Worm (Caenorhabditis elegans) whole organism, L4 larva: ENCODE data around the gene mrpl-11.
A peak's percentile ranks its signal among the peaks of the same experiment; 100 is the strongest.

ENCODE experiments used
- F10B5.3 ChIP-seq: sonication (generic microtip); optimal IDR thresholded peaks from 2 replicates; lab custom pipeline; 2016; ENCODE audit warnings: mild to moderate bottlenecking, missing genetic modification characterization, missing compliant biosample characterization
- F44E2.7 ChIP-seq: fragments of 200-800 bp; sonication (Bioruptor generic); IDR thresholded peaks from 2 replicates; pipeline ENCODE4 v2.1.2; 2022; ENCODE audit warnings: missing genetic modification characterization, missing compliant biosample characterization
- F49E8.2 ChIP-seq: sonication (generic microtip); optimal IDR thresholded peaks from 2 replicates; lab custom pipeline; 2016; ENCODE audit warnings: missing compliant biosample characterization, mild to moderate bottlenecking, missing genetic modification characterization, borderline replicate concordance
- R02D3.7 ChIP-seq: fragments of 150-350 bp; sonication (generic microtip); optimal IDR thresholded peaks from 3 replicates; lab custom pipeline; 2014; ENCODE audit warnings: missing biosample characterization, missing genetic modification characterization
- T20F7.1 ChIP-seq: fragments of 200-800 bp; sonication (Bioruptor generic); optimal IDR thresholded peaks from 2 replicates; lab custom pipeline; 2018; ENCODE audit warnings: mild to moderate bottlenecking, missing genetic modification characterization, missing compliant biosample characterization
- T26A8.4 ChIP-seq: fragments of 200-800 bp; sonication (Bioruptor generic); IDR thresholded peaks from 2 replicates; pipeline ENCODE4 v1.3.6; 2022; ENCODE audit warnings: missing genetic modification characterization, missing compliant biosample characterization
- Y5F2A.4 ChIP-seq: fragments of 200-800 bp; sonication (Bioruptor generic); optimal IDR thresholded peaks from 2 replicates; lab custom pipeline; 2018; ENCODE audit warnings: mild to moderate bottlenecking, missing genetic modification characterization, missing compliant biosample characterization
- ZK337.2 ChIP-seq: fragments of 200-800 bp; sonication (Bioruptor generic); IDR thresholded peaks from 2 replicates; pipeline ENCODE4 v1.3.6; 2022; ENCODE audit warnings: missing genetic modification reagents, missing genetic modification characterization, missing compliant biosample characterization
- aha-1 ChIP-seq: fragments of 150-350 bp; peaks from one replicate; lab custom pipeline; 2014; ENCODE audit warnings: missing biosample characterization, missing genetic modification characterization
- aly-2 ChIP-seq: sonication (generic microtip); optimal IDR thresholded peaks from 2 replicates; lab custom pipeline; 2018; ENCODE audit warnings: missing biosample characterization, missing genetic modification characterization
- arid-1 ChIP-seq: fragments of 200-800 bp; sonication (Bioruptor generic); conservative IDR thresholded peaks from 2 replicates; pipeline ENCODE4 v1.3.6; 2022; ENCODE audit warnings: missing genetic modification reagents, missing genetic modification characterization, missing compliant biosample characterization
- ceh-32 ChIP-seq: sonication (generic microtip); optimal IDR thresholded peaks from 2 replicates; lab custom pipeline; 2016; ENCODE audit warnings: mild to moderate bottlenecking, missing genetic modification characterization, missing compliant biosample characterization; ENCODE audit not compliant: poor library complexity
- ceh-44 ChIP-seq: fragments of 200-800 bp; sonication (Bioruptor generic); IDR thresholded peaks from 2 replicates; pipeline ENCODE4 v1.3.6; 2022; ENCODE audit warnings: missing genetic modification reagents, missing genetic modification characterization, missing compliant biosample characterization
- ceh-82 ChIP-seq: sonication (generic microtip); optimal IDR thresholded peaks from 2 replicates; lab custom pipeline; 2017; ENCODE audit warnings: missing biosample characterization, missing genetic modification characterization
- ces-1 ChIP-seq: fragments of 150-350 bp; sonication (generic microtip); optimal IDR thresholded peaks from 4 replicates; lab custom pipeline; 2014; ENCODE audit warnings: missing biosample characterization, missing genetic modification reagents, missing genetic modification characterization
- ctbp-1 ChIP-seq: fragments of 200-800 bp; sonication (Bioruptor generic); IDR thresholded peaks from 2 replicates; pipeline ENCODE4 v1.3.6; 2022; ENCODE audit warnings: missing genetic modification reagents, missing genetic modification characterization, missing compliant biosample characterization
- daf-12 ChIP-seq: fragments of 150-350 bp; optimal IDR thresholded peaks from 2 replicates; lab custom pipeline; 2014; ENCODE audit warnings: missing biosample characterization, missing genetic modification reagents, missing genetic modification characterization
- daf-16 ChIP-seq, 3 experiments: sonication (generic microtip); optimal IDR thresholded peaks; 2 replicates each; lab custom pipeline; 2016 to 2017; ENCODE audit warnings: missing genetic modification characterization in 3 of 3, missing genetic modification reagents in 3 of 3, mild to moderate bottlenecking in 2 of 3, missing compliant biosample characterization in 2 of 3, missing biosample characterization in 1 of 3, moderate library complexity in 1 of 3
- dmd-8 ChIP-seq: fragments of 200-800 bp; sonication (Bioruptor generic); IDR thresholded peaks from 2 replicates; pipeline ENCODE4 v1.3.6; 2022; ENCODE audit warnings: missing genetic modification characterization, missing compliant biosample characterization
- duxl-1 ChIP-seq: sonication (generic microtip); optimal IDR thresholded peaks from 2 replicates; lab custom pipeline; 2016; ENCODE audit warnings: mild to moderate bottlenecking, missing genetic modification characterization, moderate library complexity, missing compliant biosample characterization; ENCODE audit not compliant: poor library complexity
- egl-27 ChIP-seq: sonication (generic microtip); optimal IDR thresholded peaks from 3 replicates; lab custom pipeline; 2017; ENCODE audit warnings: missing biosample characterization, missing genetic modification reagents, missing genetic modification characterization
- egl-43 ChIP-seq: fragments of 200-800 bp; sonication (Bioruptor generic); IDR thresholded peaks from 2 replicates; pipeline ENCODE4 v1.3.6; 2022; ENCODE audit warnings: missing genetic modification reagents, missing genetic modification characterization, missing compliant biosample characterization
- fkh-10 ChIP-seq: fragments of 150-350 bp; optimal IDR thresholded peaks from 2 replicates; lab custom pipeline; 2014; ENCODE audit warnings: missing biosample characterization, missing genetic modification reagents, missing genetic modification characterization
- gei-8 ChIP-seq: fragments of 200-800 bp; sonication (Bioruptor generic); optimal IDR thresholded peaks from 2 replicates; lab custom pipeline; 2018; ENCODE audit warnings: mild to moderate bottlenecking, missing genetic modification characterization, missing compliant biosample characterization
- hif-1 ChIP-seq, 2 experiments: sonication (generic microtip); optimal IDR thresholded peaks; 2 replicates each; lab custom pipeline; 2016 to 2017; ENCODE audit warnings: missing compliant biosample characterization in 2 of 2, missing genetic modification characterization in 2 of 2, missing genetic modification reagents in 2 of 2, missing genotype in 2 of 2, mild to moderate bottlenecking in 1 of 2
- hmg-1.1 ChIP-seq: fragments of 200-800 bp; sonication (Bioruptor generic); IDR thresholded peaks from 2 replicates; pipeline ENCODE4 v1.3.6; 2022; ENCODE audit warnings: missing genetic modification reagents, missing genetic modification characterization, missing compliant biosample characterization
- lim-7 ChIP-seq: fragments of 200-800 bp; sonication (Bioruptor generic); IDR thresholded peaks from 2 replicates; pipeline ENCODE4 v1.3.6; 2022; ENCODE audit warnings: missing genetic modification characterization, missing compliant biosample characterization
- lin-13 ChIP-seq: fragments of 150-350 bp; optimal IDR thresholded peaks from 2 replicates; lab custom pipeline; 2014; ENCODE audit warnings: missing biosample characterization, missing genetic modification reagents, missing genetic modification characterization
- lin-15B ChIP-seq: fragments of 150-350 bp; sonication (generic microtip); optimal IDR thresholded peaks from 3 replicates; lab custom pipeline; 2014; ENCODE audit warnings: missing biosample characterization, missing genetic modification characterization
- mdl-1 ChIP-seq, 2 experiments: fragments of 150-350 bp in 1 of 2; sonication (generic microtip) in 1 of 2; optimal IDR thresholded peaks; 2 replicates each; lab custom pipeline; 2014 to 2017; ENCODE audit warnings: missing biosample characterization in 2 of 2, missing genetic modification characterization in 2 of 2
- mdt-29 ChIP-seq: fragments of 200-800 bp; sonication (Bioruptor generic); IDR thresholded peaks from 2 replicates; pipeline ENCODE4 v1.3.6; 2022; ENCODE audit warnings: missing genetic modification reagents, missing genetic modification characterization, missing compliant biosample characterization
- mep-1 ChIP-seq: fragments of 150-350 bp; sonication (generic microtip); optimal IDR thresholded peaks from 3 replicates; lab custom pipeline; 2014; ENCODE audit warnings: missing biosample characterization, missing genetic modification characterization
- mes-2 ChIP-seq: sonication (generic microtip); optimal IDR thresholded peaks from 2 replicates; lab custom pipeline; 2016; ENCODE audit warnings: missing genotype, mild to moderate bottlenecking, missing genetic modification characterization, missing compliant biosample characterization; ENCODE audit not compliant: poor library complexity, severe bottlenecking
- nhr-11 ChIP-seq: fragments of 150-350 bp; optimal IDR thresholded peaks from 2 replicates; lab custom pipeline; 2014; ENCODE audit warnings: missing biosample characterization, missing genetic modification characterization
- nhr-41 ChIP-seq: fragments of 200-800 bp; sonication (Bioruptor generic); IDR thresholded peaks from 2 replicates; pipeline ENCODE4 v1.3.6; 2022; ENCODE audit warnings: missing genetic modification reagents, missing genetic modification characterization, missing compliant biosample characterization
- nhr-48 ChIP-seq: sonication (generic microtip); optimal IDR thresholded peaks from 2 replicates; lab custom pipeline; 2016; ENCODE audit warnings: mild to moderate bottlenecking, missing genetic modification characterization, missing compliant biosample characterization
- nhr-6 ChIP-seq: fragments of 150-350 bp; optimal IDR thresholded peaks from 2 replicates; lab custom pipeline; 2014; ENCODE audit warnings: missing biosample characterization, missing genetic modification characterization
- nhr-76 ChIP-seq: fragments of 150-350 bp; optimal IDR thresholded peaks from 2 replicates; lab custom pipeline; 2014; ENCODE audit warnings: missing biosample characterization, missing genetic modification characterization
- nhr-77 ChIP-seq: fragments of 150-350 bp; optimal IDR thresholded peaks from 2 replicates; lab custom pipeline; 2014; ENCODE audit warnings: missing biosample characterization, missing genetic modification characterization
- pha-4 ChIP-seq, 2 experiments: fragments of 150-350 bp in 1 of 2; fragments of 200-800 bp in 1 of 2; sonication (Bioruptor generic) in 1 of 2; IDR thresholded peaks in 1 of 2; optimal IDR thresholded peaks in 1 of 2; 2 replicates each; pipeline versions ENCODE4 v1.3.6 to Lab custom; 2014 to 2022; ENCODE audit warnings: missing genetic modification characterization in 2 of 2, missing genetic modification reagents in 2 of 2, missing biosample characterization in 1 of 2, missing compliant biosample characterization in 1 of 2
- rbr-2 ChIP-seq: sonication (generic microtip); optimal IDR thresholded peaks from 2 replicates; lab custom pipeline; 2016; ENCODE audit warnings: missing genotype, missing genetic modification characterization, missing compliant biosample characterization
- sdz-12 ChIP-seq: fragments of 200-800 bp; sonication (Bioruptor generic); optimal IDR thresholded peaks from 2 replicates; lab custom pipeline; 2018; ENCODE audit warnings: mild to moderate bottlenecking, missing genetic modification characterization, missing compliant biosample characterization
- skn-1 ChIP-seq: fragments of 150-350 bp; optimal IDR thresholded peaks from 2 replicates; lab custom pipeline; 2014; ENCODE audit warnings: missing biosample characterization, missing genetic modification characterization
- snpc-1.2 ChIP-seq: fragments of 200-800 bp; sonication (Bioruptor generic); IDR thresholded peaks from 2 replicates; pipeline ENCODE4 v1.3.6; 2022; ENCODE audit warnings: missing genetic modification reagents, missing genetic modification characterization, missing compliant biosample characterization
- snpc-4 ChIP-seq: fragments of 150-350 bp; optimal IDR thresholded peaks from 2 replicates; lab custom pipeline; 2014; ENCODE audit warnings: missing biosample characterization, missing genetic modification characterization
- spr-1 ChIP-seq: sonication (generic microtip); optimal IDR thresholded peaks from 2 replicates; lab custom pipeline; 2016; ENCODE audit warnings: mild to moderate bottlenecking, missing genetic modification characterization, missing compliant biosample characterization
- unc-130 ChIP-seq: sonication (generic microtip); optimal IDR thresholded peaks from 2 replicates; lab custom pipeline; 2016; ENCODE audit warnings: missing genetic modification reagents, missing genetic modification characterization, missing compliant biosample characterization
- unc-39 ChIP-seq: sonication (generic microtip); optimal IDR thresholded peaks from 2 replicates; lab custom pipeline; 2017; ENCODE audit warnings: missing biosample characterization, missing genetic modification characterization
- zag-1 ChIP-seq: fragments of 150-350 bp; optimal IDR thresholded peaks from 2 replicates; lab custom pipeline; 2014; ENCODE audit warnings: missing biosample characterization, missing genetic modification characterization
- zfp-2 ChIP-seq: sonication (generic microtip); optimal IDR thresholded peaks from 2 replicates; lab custom pipeline; 2016; ENCODE audit warnings: mild to moderate bottlenecking, missing genetic modification characterization, missing compliant biosample characterization
- zip-2 ChIP-seq: fragments of 150-350 bp; optimal IDR thresholded peaks from 2 replicates; lab custom pipeline; 2014; ENCODE audit warnings: missing biosample characterization, missing genetic modification characterization

The mrpl-11 gene

DNA sequence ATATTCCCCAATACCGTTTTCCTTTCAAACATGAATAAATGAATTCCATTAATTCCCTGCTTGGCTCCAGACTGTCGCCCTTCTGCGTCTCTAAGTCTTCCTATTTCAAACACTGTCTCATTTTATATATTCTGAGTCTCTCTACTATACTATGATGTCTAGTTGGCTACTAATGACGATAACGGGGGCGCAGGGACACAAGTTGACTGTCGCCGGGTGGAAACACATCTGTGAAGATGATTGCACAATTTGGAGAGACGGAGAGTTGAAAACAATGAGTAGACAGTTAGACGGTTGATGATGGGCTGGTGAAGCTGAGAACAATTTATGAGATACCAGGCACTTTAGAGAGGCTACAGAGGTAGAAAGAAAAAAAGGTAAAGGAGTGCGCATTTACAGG, 32.0 kb downstream of the mrpl-11 start, which contains the start of gene sma-2 (continued):
- TF ChIP-seq ceh-82 (tag; lab: Kevin White, UChicago) (no peak), nhr-48 (peak; percentile 84), pha-4 (GFP tag; IDR thresholded peaks at IDR 0.05; lab: Robert Waterston, UW) (peak; percentile 20; the same call in 1 of the 2 replicates), pha-4 (tag; optimal IDR thresholded peaks at IDR 0.05; lab: Kevin White, UChicago) (no peak), hif-1 (tag; optimal IDR thresholded peaks at IDR 0.05; lab: Kevin White, UChicago) (peak in 1 of 2 experiments; percentile 50), unc-39 (tag; lab: Kevin White, UChicago) (no peak), R02D3.7 (tag; lab: Kevin White, UChicago) (no peak), F10B5.3 (tag; lab: Kevin White, UChicago) (no peak), egl-27 (tag; lab: Kevin White, UChicago) (no peak), ceh-32 (tag; lab: Kevin White, UChicago) (no peak), ctbp-1 (GFP tag; lab: Robert Waterston, UW) (no peak), rbr-2 (tag; lab: Kevin White, UChicago) (peak; percentile 47), nhr-11 (no peak), lim-7 (no peak), zag-1 (tag; lab: Kevin White, UChicago) (no peak), spr-1 (tag; lab: Kevin White, UChicago) (peak; percentile 19), skn-1 (tag; lab: Kevin White, UChicago) (no peak), mes-2 (tag; lab: Kevin White, UChicago) (peak; percentile 73), nhr-77 (tag; lab: Kevin White, UChicago) (peak; percentile 79), mdl-1 (tag; optimal IDR thresholded peaks at IDR 0.05; lab: Kevin White, UChicago) (peak in 1 of 2 experiments; percentile 68), egl-43 (GFP tag; lab: Robert Waterston, UW) (no peak), nhr-6 (tag; lab: Kevin White, UChicago) (peak; percentile 74), gei-8 (peak; percentile 10), unc-130 (GFP tag; lab: Kevin White, UChicago) (no peak), snpc-1.2 (GFP tag; lab: Robert Waterston, UW) (no peak), dmd-8 (no peak), mdt-29 (GFP tag; lab: Robert Waterston, UW) (no peak), daf-16 (GFP tag; optimal IDR thresholded peaks at IDR 0.05; lab: Kevin White, UChicago) (peak in 1 of 2 experiments; percentile 74), daf-16 (tag; optimal IDR thresholded peaks at IDR 0.05; lab: Kevin White, UChicago) (peak; percentile 95), T20F7.1 (peak; percentile 75), aha-1 (peak; percentile 60), ces-1 (GFP tag; lab: Kevin White, UChicago) (no peak), nhr-76 (tag; lab: Kevin White, UChicago) (no peak), Y5F2A.4 (GFP tag; lab: Kevin White, UChicago) (no peak), zfp-2 (no peak), aly-2 (no peak), fkh-10 (GFP tag; lab: Kevin White, UChicago) (no peak), F49E8.2 (no peak), ceh-44 (no peak), nhr-41 (0 out of 2 replicates have a peak, but pooled peaks have one; percentile 44), duxl-1 (no peak), T26A8.4 (GFP tag; lab: Robert Waterston, UW) (peak; percentile 53; the same call in 1 of the 2 replicates), hmg-1.1 (GFP tag; lab: Robert Waterston, UW) (peak; percentile 59), sdz-12 (GFP tag; lab: Kevin White, UChicago) (no peak), zip-2 (tag; lab: Kevin White, UChicago) (peak; percentile 40), F44E2.7 (GFP tag; lab: Robert Waterston, UW) (no peak), arid-1 (GFP tag; lab: Robert Waterston, UW) (no peak), snpc-4 (tag; lab: Kevin White, UChicago) (no peak), lin-13 (GFP tag; lab: Kevin White, UChicago) (peak; percentile 5), ZK337.2 (no peak), daf-12 (no peak), mep-1 (tag; lab: Kevin White, UChicago) (peak; percentile 78), lin-15B (tag; lab: Kevin White, UChicago) (no peak)
